Fruit fly (Drosophila melanogaster) whole organism, embryonic: ENCODE data around the gene CG7377.
A peak's percentile ranks its signal among the peaks of the same experiment; 100 is the strongest.

ENCODE experiments used
- Ada2b ChIP-seq: fragments of 200-800 bp; sonication (Bioruptor generic); IDR thresholded peaks from 2 replicates; pipeline ENCODE4 v1.3.6; 2022; ENCODE audit warnings: missing biosample characterization, missing genetic modification characterization
- Bteb2 ChIP-seq: fragments of 200-800 bp; sonication (Bioruptor generic); optimal IDR thresholded peaks from 2 replicates; lab custom pipeline; 2016; ENCODE audit warnings: missing biosample characterization, missing genetic modification characterization
- CG10321 ChIP-seq: fragments of 200-800 bp; sonication (Bioruptor generic); IDR thresholded peaks from 2 replicates; pipeline ENCODE4 v1.3.6; 2022; ENCODE audit warnings: missing biosample characterization, missing genetic modification characterization
- CG11085 ChIP-seq: fragments of 200-800 bp; sonication (Bioruptor generic); IDR thresholded peaks from 2 replicates; pipeline ENCODE4 v1.3.6; 2022; ENCODE audit warnings: missing biosample characterization, missing genetic modification characterization
- CG11504 ChIP-seq: fragments of 200-800 bp; sonication (Bioruptor generic); optimal IDR thresholded peaks from 3 replicates; lab custom pipeline; 2019; ENCODE audit warnings: missing biosample characterization, mild to moderate bottlenecking, missing genetic modification characterization, moderate library complexity
- CG13123 ChIP-seq: fragments of 200-800 bp; sonication (Bioruptor generic); optimal IDR thresholded peaks from 2 replicates; lab custom pipeline; 2016; ENCODE audit warnings: missing biosample characterization, missing genetic modification characterization
- CG13775 ChIP-seq: fragments of 200-800 bp; sonication (Bioruptor generic); optimal IDR thresholded peaks from 3 replicates; lab custom pipeline; 2017; ENCODE audit warnings: missing biosample characterization, mild to moderate bottlenecking, missing genetic modification characterization
- CG14441 ChIP-seq: fragments of 200-800 bp; sonication (Bioruptor generic); IDR thresholded peaks from 2 replicates; pipeline ENCODE4 v1.3.6; 2022; ENCODE audit warnings: missing biosample characterization, missing genetic modification characterization
- CG14860 ChIP-seq: fragments of 200-800 bp; sonication (Bioruptor generic); IDR thresholded peaks from 3 replicates; pipeline ENCODE4 v1.3.6; 2022; ENCODE audit warnings: missing biosample characterization, missing genetic modification characterization; ENCODE audit not compliant: partially characterized antibody
- CG15073 ChIP-seq: fragments of 200-800 bp; sonication (Bioruptor generic); optimal IDR thresholded peaks from 2 replicates; lab custom pipeline; 2016; ENCODE audit warnings: missing biosample characterization, missing genetic modification characterization
- CG15479 ChIP-seq: fragments of 200-800 bp; sonication (Bioruptor generic); optimal IDR thresholded peaks from 3 replicates; lab custom pipeline; 2019; ENCODE audit warnings: missing biosample characterization, mild to moderate bottlenecking, missing genetic modification characterization, moderate library complexity
- CG1602 ChIP-seq: fragments of 200-800 bp; sonication (Bioruptor generic); optimal IDR thresholded peaks from 3 replicates; lab custom pipeline; 2016; ENCODE audit warnings: missing biosample characterization, missing genetic modification characterization
- CG18476 ChIP-seq: fragments of 200-800 bp; sonication (Bioruptor generic); optimal IDR thresholded peaks from 2 replicates; lab custom pipeline; 2016; ENCODE audit warnings: missing biosample characterization, mild to moderate bottlenecking, missing genetic modification characterization
- CG2199 ChIP-seq: fragments of 200-800 bp; sonication (Bioruptor generic); IDR thresholded peaks from 3 replicates; pipeline ENCODE4 v1.3.6; 2022; ENCODE audit warnings: missing biosample characterization, missing genetic modification characterization
- CG30403 ChIP-seq: fragments of 200-800 bp; sonication (Bioruptor generic); optimal IDR thresholded peaks from 3 replicates; lab custom pipeline; 2016; ENCODE audit warnings: missing biosample characterization, missing genetic modification characterization
- CG33213 ChIP-seq: fragments of 200-800 bp; sonication (Bioruptor generic); optimal IDR thresholded peaks from 3 replicates; lab custom pipeline; 2016; ENCODE audit warnings: missing biosample characterization, missing genetic modification characterization
- CG33557 ChIP-seq: fragments of 200-800 bp; sonication (Bioruptor generic); optimal IDR thresholded peaks from 2 replicates; lab custom pipeline; 2019; ENCODE audit warnings: missing biosample characterization, mild to moderate bottlenecking, missing genetic modification characterization, moderate library complexity
- CG4282 ChIP-seq: fragments of 200-800 bp; sonication (Bioruptor generic); optimal IDR thresholded peaks from 2 replicates; lab custom pipeline; 2016; ENCODE audit warnings: missing biosample characterization, missing genetic modification characterization
- CG4854 ChIP-seq: fragments of 200-800 bp; sonication (Bioruptor generic); optimal IDR thresholded peaks from 2 replicates; lab custom pipeline; 2016; ENCODE audit warnings: missing biosample characterization, missing genetic modification characterization, inconsistent platforms
- CG6175 ChIP-seq: fragments of 200-800 bp; sonication (Bioruptor generic); IDR thresholded peaks from 3 replicates; pipeline ENCODE4 v1.3.6; 2022; ENCODE audit warnings: missing biosample characterization, missing genetic modification characterization
- CG7357 ChIP-seq: fragments of 200-800 bp; sonication (Bioruptor generic); IDR thresholded peaks from 3 replicates; pipeline ENCODE4 v1.3.6; 2022; ENCODE audit warnings: missing biosample characterization, missing genetic modification characterization
- CG7745 ChIP-seq: fragments of 200-800 bp; sonication (Bioruptor generic); optimal IDR thresholded peaks from 2 replicates; lab custom pipeline; 2018; ENCODE audit warnings: missing biosample characterization, mild to moderate bottlenecking, missing genetic modification characterization, moderate library complexity
- CG8388 ChIP-seq: fragments of 200-800 bp; sonication (Bioruptor generic); optimal IDR thresholded peaks from 2 replicates; lab custom pipeline; 2019; ENCODE audit warnings: missing biosample characterization, mild to moderate bottlenecking, missing genetic modification characterization, moderate library complexity
- CG9215 ChIP-seq: fragments of 200-800 bp; sonication (Bioruptor generic); IDR thresholded peaks from 2 replicates; pipeline ENCODE4 v1.3.6; 2022; ENCODE audit warnings: missing biosample characterization, missing genetic modification characterization
- CG9609 ChIP-seq: fragments of 200-800 bp; sonication (Bioruptor generic); optimal IDR thresholded peaks from 3 replicates; lab custom pipeline; 2016; ENCODE audit warnings: missing biosample characterization, missing genetic modification characterization
- CTCF ChIP-seq: fragments of 200-800 bp; sonication (Bioruptor generic); optimal IDR thresholded peaks from 2 replicates; lab custom pipeline; 2017; ENCODE audit warnings: missing biosample characterization, mild to moderate bottlenecking, missing genetic modification characterization, moderate library complexity
- Eip74EF ChIP-seq, 2 experiments: fragments of 200-800 bp in 1 of 2; fragments of >200 bp in 1 of 2; sonication (Bioruptor generic) in 1 of 2; optimal IDR thresholded peaks; 2 replicates each; lab custom pipeline; 2017 to 2019; ENCODE audit warnings: missing biosample characterization in 2 of 2, missing genetic modification characterization in 2 of 2, mild to moderate bottlenecking in 1 of 2, moderate library complexity in 1 of 2
- H15 ChIP-seq: fragments of 200-800 bp; sonication (Bioruptor generic); IDR thresholded peaks from 3 replicates; pipeline ENCODE4 v1.3.6; 2022; ENCODE audit warnings: missing biosample characterization, missing genetic modification characterization
- HLHmδ ChIP-seq: fragments of 200-800 bp; sonication (Bioruptor generic); optimal IDR thresholded peaks from 2 replicates; lab custom pipeline; 2018; ENCODE audit warnings: missing biosample characterization, mild to moderate bottlenecking, missing genetic modification characterization, moderate library complexity
- Hr78 ChIP-seq, 2 experiments: fragments of 200-800 bp in 1 of 2; fragments of >200 bp in 1 of 2; sonication (Bioruptor generic) in 1 of 2; optimal IDR thresholded peaks; 2 replicates each; lab custom pipeline; 2017 to 2019; ENCODE audit warnings: missing biosample characterization in 2 of 2, missing genetic modification characterization in 2 of 2, mild to moderate bottlenecking in 1 of 2, moderate library complexity in 1 of 2
- MTF-1 ChIP-seq: fragments of 200-800 bp; sonication (Bioruptor generic); optimal IDR thresholded peaks from 2 replicates; lab custom pipeline; 2018; ENCODE audit warnings: missing biosample characterization, mild to moderate bottlenecking, missing genetic modification characterization, borderline replicate concordance
- Ravus ChIP-seq: fragments of 200-800 bp; sonication (Bioruptor generic); IDR thresholded peaks from 2 replicates; pipeline ENCODE4 v1.3.6; 2022; ENCODE audit warnings: missing biosample characterization, missing genetic modification characterization
- Scr ChIP-seq: fragments of 200-800 bp; sonication (Bioruptor generic); IDR thresholded peaks from 2 replicates; pipeline ENCODE4 v1.3.6; 2022; ENCODE audit warnings: missing biosample characterization, missing genetic modification characterization; ENCODE audit not compliant: partially characterized antibody
- Stat92E ChIP-seq, 3 experiments: fragments of >200 bp in 2 of 3; fragments of 200-800 bp in 1 of 3; sonication (Bioruptor generic) in 1 of 3; optimal IDR thresholded peaks; 2 replicates each; lab custom pipeline; 2017 to 2019; ENCODE audit warnings: missing biosample characterization in 3 of 3, missing genetic modification characterization in 3 of 3, mild to moderate bottlenecking in 1 of 3, moderate library complexity in 1 of 3
- bcd ChIP-seq: fragments of 200-800 bp; sonication (Bioruptor generic); optimal IDR thresholded peaks from 2 replicates; lab custom pipeline; 2017; ENCODE audit warnings: missing biosample characterization, mild to moderate bottlenecking, missing genetic modification characterization
- corto ChIP-seq: fragments of 200-800 bp; sonication (Bioruptor generic); optimal IDR thresholded peaks from 2 replicates; lab custom pipeline; 2016; ENCODE audit warnings: missing biosample characterization, mild to moderate bottlenecking, missing genetic modification characterization, moderate library complexity
- croc ChIP-seq: fragments of 200-800 bp; sonication (Bioruptor generic); conservative IDR thresholded peaks from 3 replicates; pipeline ENCODE4 v1.3.6; 2022; ENCODE audit warnings: missing biosample characterization, missing genetic modification characterization
- crol ChIP-seq: fragments of 200-800 bp; sonication (Bioruptor generic); IDR thresholded peaks from 2 replicates; pipeline ENCODE4 v1.3.6; 2022; ENCODE audit warnings: missing biosample characterization, missing genetic modification characterization
- dmrt11E ChIP-seq: fragments of 200-800 bp; sonication (Bioruptor generic); optimal IDR thresholded peaks from 3 replicates; lab custom pipeline; 2018; ENCODE audit warnings: missing biosample characterization, mild to moderate bottlenecking, missing genetic modification characterization, moderate library complexity
- gcm ChIP-seq: fragments of 200-800 bp; sonication (Bioruptor generic); optimal IDR thresholded peaks from 2 replicates; lab custom pipeline; 2019; ENCODE audit warnings: missing biosample characterization, mild to moderate bottlenecking, missing genetic modification characterization, moderate library complexity
- grau ChIP-seq: fragments of 200-800 bp; optimal IDR thresholded peaks from 3 replicates; lab custom pipeline; 2019; ENCODE audit warnings: missing biosample characterization, mild to moderate bottlenecking, missing genetic modification characterization, moderate library complexity
- hbn ChIP-seq: fragments of 200-800 bp; sonication (Bioruptor generic); IDR thresholded peaks from 2 replicates; pipeline ENCODE4 v1.3.6; 2022; ENCODE audit warnings: missing biosample characterization, missing genetic modification characterization; ENCODE audit not compliant: partially characterized antibody
- hkb ChIP-seq, 2 experiments: fragments of 200-800 bp in 1 of 2; fragments of >200 bp in 1 of 2; sonication (Bioruptor generic) in 1 of 2; IDR thresholded peaks in 1 of 2; optimal IDR thresholded peaks in 1 of 2; 2 replicates each; pipeline versions ENCODE4 v1.3.6 to Lab custom; 2017 to 2022; ENCODE audit warnings: missing biosample characterization in 1 of 2, missing genetic modification characterization in 1 of 2
- lab ChIP-seq: fragments of 200-800 bp; sonication (Bioruptor generic); optimal IDR thresholded peaks from 3 replicates; lab custom pipeline; 2017; ENCODE audit warnings: missing biosample characterization, missing genetic modification characterization, mild to moderate bottlenecking, moderate library complexity, missing genetic modification reagents
- lmd ChIP-seq: fragments of 200-800 bp; sonication (Bioruptor generic); IDR thresholded peaks from 2 replicates; pipeline ENCODE4 v1.3.6; 2022; ENCODE audit warnings: missing biosample characterization, missing genetic modification characterization
- p53 ChIP-seq: fragments of 200-800 bp; sonication (Bioruptor generic); optimal IDR thresholded peaks from 2 replicates; lab custom pipeline; 2016; ENCODE audit warnings: missing biosample characterization, missing genetic modification characterization
- sd ChIP-seq: fragments of 200-800 bp; sonication (Bioruptor generic); optimal IDR thresholded peaks from 3 replicates; lab custom pipeline; 2018; ENCODE audit warnings: missing biosample characterization, mild to moderate bottlenecking, missing genetic modification characterization, moderate library complexity
- ssp ChIP-seq: fragments of 200-800 bp; sonication (Bioruptor generic); IDR thresholded peaks from 2 replicates; pipeline ENCODE4 v1.3.6; 2022; ENCODE audit warnings: missing biosample characterization, missing genetic modification characterization
- tio ChIP-seq: fragments of 200-800 bp; sonication (Bioruptor generic); optimal IDR thresholded peaks from 2 replicates; lab custom pipeline; 2017; ENCODE audit warnings: missing biosample characterization, missing genetic modification characterization, inconsistent platforms
- yki ChIP-seq: fragments of >200 bp; optimal IDR thresholded peaks from 3 replicates; lab custom pipeline; 2018
- zf30C ChIP-seq: fragments of 200-800 bp; sonication (Bioruptor generic); optimal IDR thresholded peaks from 3 replicates; lab custom pipeline; 2018; ENCODE audit warnings: missing biosample characterization, mild to moderate bottlenecking, missing genetic modification characterization

The CG7377 gene

dm6 chr3L:11551949-11552348 lies 37.5 kb upstream of the CG7377 start (continued):
- TF ChIP-seq gcm (GFP tag; lab: Kevin White, UChicago), result peak; percentile 45
- no peak for TF ChIP-seq CG11085
- no peak for TF ChIP-seq CG18476 (GFP tag; lab: Kevin White, UChicago)
- TF ChIP-seq CG2199 (GFP tag; lab: Robert Waterston, UW), result no peak
- peak; percentile 48 for TF ChIP-seq CG11504 (tag; lab: Kevin White, UChicago)
- TF ChIP-seq CG7357 (GFP tag; lab: Robert Waterston, UW), result no peak
- no peak for TF ChIP-seq MTF-1 (GFP tag; lab: Kevin White, UChicago)
- no peak for TF ChIP-seq corto (GFP tag; lab: Kevin White, UChicago)
- TF ChIP-seq crol, result no peak
- no peak for TF ChIP-seq CTCF (GFP tag; lab: Kevin White, UChicago)
- TF ChIP-seq CG9609 (GFP tag; lab: Kevin White, UChicago), result no peak
- TF ChIP-seq zf30C, result peak; percentile 76
- no peak for TF ChIP-seq hbn (GFP tag; lab: Robert Waterston, UW)
- no peak for TF ChIP-seq CG15073 (GFP tag; lab: Kevin White, UChicago)
- 0 out of 2 replicates have a peak, but pooled peaks have one; percentile 23 for TF ChIP-seq lmd
- TF ChIP-seq CG30403 (GFP tag; lab: Kevin White, UChicago), result peak; percentile 38
- no peak for TF ChIP-seq CG14441 (GFP tag; lab: Robert Waterston, UW)
- peak; percentile 38 for TF ChIP-seq ssp (GFP tag; lab: Robert Waterston, UW)
- TF ChIP-seq Ada2b (GFP tag; lab: Robert Waterston, UW), result peak; percentile 26; the same call in 1 of the 2 replicates
- TF ChIP-seq CG4282 (GFP tag; lab: Kevin White, UChicago), result no peak
- no peak for TF ChIP-seq CG6175 (GFP tag; lab: Robert Waterston, UW)
- TF ChIP-seq CG15479 (GFP tag; lab: Kevin White, UChicago), result no peak
- peak; percentile 18 for TF ChIP-seq CG1602 (GFP tag; lab: Kevin White, UChicago)
- TF ChIP-seq grau (tag; lab: Kevin White, UChicago), result peak; percentile 40
- TF ChIP-seq H15, result 0 out of 3 replicates have a peak, but pooled peaks have one; percentile 45
- TF ChIP-seq lab (GFP tag; lab: Kevin White, UChicago), result peak; percentile 16
- TF ChIP-seq tio, result peak; percentile 1
- no peak for TF ChIP-seq Eip74EF (GFP tag; optimal IDR thresholded peaks at IDR 0.05; lab: Kevin White, UChicago)
- no peak for TF ChIP-seq CG33213 (GFP tag; lab: Kevin White, UChicago)
- no peak for TF ChIP-seq CG4854 (GFP tag; lab: Kevin White, UChicago)
- no peak for TF ChIP-seq Bteb2 (GFP tag; lab: Kevin White, UChicago)
- no peak for TF ChIP-seq hkb (optimal IDR thresholded peaks at IDR 0.05; lab: Kevin White, UChicago)
- no peak for TF ChIP-seq hkb (GFP tag; IDR thresholded peaks at IDR 0.05; lab: Robert Waterston, UW)
- peak; percentile 46 for TF ChIP-seq CG33557 (GFP tag; lab: Kevin White, UChicago)
- TF ChIP-seq yki (lab: Kevin White, UChicago), result no peak
- peak; percentile 75 for TF ChIP-seq dmrt11E (tag; lab: Kevin White, UChicago)
- TF ChIP-seq CG8388 (GFP tag; lab: Kevin White, UChicago), result peak; percentile 55
- no peak for TF ChIP-seq Hr78 (GFP tag; optimal IDR thresholded peaks at IDR 0.05; lab: Kevin White, UChicago)
- TF ChIP-seq HLHmδ, result no peak
- TF ChIP-seq CG13123 (GFP tag; lab: Kevin White, UChicago), result no peak
- peak; percentile 11 for TF ChIP-seq CG13775 (GFP tag; lab: Kevin White, UChicago)
- no peak for TF ChIP-seq CG10321 (GFP tag; lab: Robert Waterston, UW)
- no peak for TF ChIP-seq Scr (GFP tag; lab: Robert Waterston, UW)
- no peak for TF ChIP-seq CG9215 (GFP tag; lab: Robert Waterston, UW)
- TF ChIP-seq Ravus (GFP tag; lab: Robert Waterston, UW), result no peak
- TF ChIP-seq croc (GFP tag; lab: Robert Waterston, UW), result no peak
- TF ChIP-seq Stat92E (GFP tag; optimal IDR thresholded peaks at IDR 0.05; lab: Kevin White, UChicago), result no peak
- no peak for TF ChIP-seq p53
- no peak for TF ChIP-seq CG7745 (tag; lab: Kevin White, UChicago)
- peak; percentile 12 for TF ChIP-seq bcd (GFP tag; lab: Kevin White, UChicago)
- no peak for TF ChIP-seq sd
- no peak for TF ChIP-seq CG14860 (GFP tag; lab: Robert Waterston, UW)
